Fruit fly (Drosophila melanogaster): ENCODE results near the gene CG15601.

Gene CG15601

DNA sequence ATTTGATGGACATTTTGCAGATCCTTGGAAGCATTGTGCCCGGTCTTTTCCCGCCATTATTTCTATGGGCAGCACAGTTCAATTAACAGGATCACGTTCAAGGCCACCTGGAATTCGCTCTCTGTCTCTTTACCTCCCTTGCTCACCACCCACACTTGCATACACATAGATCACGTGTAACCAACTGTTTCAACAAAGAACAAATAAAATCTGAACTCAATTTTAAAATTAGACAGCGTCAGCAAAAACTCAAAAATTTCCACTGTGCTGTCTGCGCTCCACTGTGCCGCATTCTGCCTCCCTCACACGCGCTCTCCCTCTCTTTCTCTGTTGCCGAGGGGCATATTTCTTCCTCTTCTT, 843 bp upstream of the CG15601 start (continued):
- TF ChIP-seq CG9932 (GFP tag; IDR thresholded peaks at IDR 0.05), result no peak
- TF ChIP-seq Doc2 (GFP tag; IDR thresholded peaks at IDR 0.05), result no peak
- no peak for TF ChIP-seq CG8944 (GFP tag; optimal IDR thresholded peaks at IDR 0.05)
- TF ChIP-seq CG12219 (GFP tag; optimal IDR thresholded peaks at IDR 0.05), result peak; percentile 2
- no peak for TF ChIP-seq Dip2 (GFP tag; IDR thresholded peaks at IDR 0.05)
- TF ChIP-seq CG4282 (GFP tag; optimal IDR thresholded peaks at IDR 0.05), result peak; percentile 31
- no peak for TF ChIP-seq pita (GFP tag; optimal IDR thresholded peaks at IDR 0.05)
- no peak for TF ChIP-seq CG11504 (tag; optimal IDR thresholded peaks at IDR 0.05)
- peak; percentile 19 for TF ChIP-seq bcd (GFP tag; optimal IDR thresholded peaks at IDR 0.05)
- TF ChIP-seq CG7786 (GFP tag; optimal IDR thresholded peaks at IDR 0.05), result no peak
- TF ChIP-seq Drgx (GFP tag; IDR thresholded peaks at IDR 0.05), result 0 out of 2 replicates have a peak, but pooled peaks have one; percentile 16
- TF ChIP-seq gsb (GFP tag; IDR thresholded peaks at IDR 0.05), result no peak
- TF ChIP-seq crol (GFP tag; IDR thresholded peaks at IDR 0.05), result peak; percentile 8; the same call in 1 of the 2 replicates
- TF ChIP-seq ems (GFP tag; optimal IDR thresholded peaks at IDR 0.05), result no peak
- TF ChIP-seq CG2199 (GFP tag; IDR thresholded peaks at IDR 0.05), result 0 out of 3 replicates have a peak, but pooled peaks have one; percentile 12
- TF ChIP-seq sug (tag; optimal IDR thresholded peaks at IDR 0.05), result no peak
- TF ChIP-seq CG15601 (tag; optimal IDR thresholded peaks at IDR 0.05), result peak; percentile 56
- peak; percentile 51; the same call in 1 of the 2 replicates for TF ChIP-seq slbo (GFP tag; IDR thresholded peaks at IDR 0.05)
- TF ChIP-seq CG1647 (GFP tag; optimal IDR thresholded peaks at IDR 0.05), result no peak
- TF ChIP-seq Stat92E (GFP tag; optimal IDR thresholded peaks at IDR 0.05), result no peak
- no peak for TF ChIP-seq inv (GFP tag; IDR thresholded peaks at IDR 0.05; ENCODE audit: partially characterized antibody)
- no peak for TF ChIP-seq sna (GFP tag; IDR thresholded peaks at IDR 0.05; ENCODE audit: partially characterized antibody)
- no peak for TF ChIP-seq bab2 (GFP tag; optimal IDR thresholded peaks at IDR 0.05)
- TF ChIP-seq CG3995 (GFP tag; optimal IDR thresholded peaks at IDR 0.05), result no peak
- TF ChIP-seq CG6689 (GFP tag; IDR thresholded peaks at IDR 0.05), result 0 out of 2 replicates have a peak, but pooled peaks have one; percentile 15
- TF ChIP-seq CG13123 (GFP tag; optimal IDR thresholded peaks at IDR 0.05), result no peak
- no peak for TF ChIP-seq CG7556 (GFP tag; optimal IDR thresholded peaks at IDR 0.05)
- no peak for TF ChIP-seq CG11560 (tag; IDR thresholded peaks at IDR 0.05)
- TF ChIP-seq amos (GFP tag; IDR thresholded peaks at IDR 0.05; ENCODE audit: partially characterized antibody), result no peak
- TF ChIP-seq CG34422 (GFP tag; IDR thresholded peaks at IDR 0.05), result peak; percentile 42; the same call in 1 of the 3 replicates
- peak; percentile 15 for TF ChIP-seq CG12071 (GFP tag; optimal IDR thresholded peaks at IDR 0.05)
- no peak for TF ChIP-seq salm (tag; optimal IDR thresholded peaks at IDR 0.05)
- no peak for TF ChIP-seq CG7745 (tag; optimal IDR thresholded peaks at IDR 0.05)
- TF ChIP-seq CG11085 (GFP tag; IDR thresholded peaks at IDR 0.05), result no peak
- TF ChIP-seq CG9609 (GFP tag; optimal IDR thresholded peaks at IDR 0.05), result peak; percentile 4
- TF ChIP-seq insv (GFP tag; optimal IDR thresholded peaks at IDR 0.05), result no peak
- TF ChIP-seq CG2712 (tag; optimal IDR thresholded peaks at IDR 0.05), result peak; percentile 1
- TF ChIP-seq CG3847 (GFP tag; IDR thresholded peaks at IDR 0.05), result 0 out of 2 replicates have a peak, but pooled peaks have one; percentile 6
- no peak for TF ChIP-seq da (GFP tag; optimal IDR thresholded peaks at IDR 0.05)
- no peak for TF ChIP-seq Atf6 (GFP tag; IDR thresholded peaks at IDR 0.05)
- TF ChIP-seq sens (GFP tag), result peak; percentile 68

DNA sequence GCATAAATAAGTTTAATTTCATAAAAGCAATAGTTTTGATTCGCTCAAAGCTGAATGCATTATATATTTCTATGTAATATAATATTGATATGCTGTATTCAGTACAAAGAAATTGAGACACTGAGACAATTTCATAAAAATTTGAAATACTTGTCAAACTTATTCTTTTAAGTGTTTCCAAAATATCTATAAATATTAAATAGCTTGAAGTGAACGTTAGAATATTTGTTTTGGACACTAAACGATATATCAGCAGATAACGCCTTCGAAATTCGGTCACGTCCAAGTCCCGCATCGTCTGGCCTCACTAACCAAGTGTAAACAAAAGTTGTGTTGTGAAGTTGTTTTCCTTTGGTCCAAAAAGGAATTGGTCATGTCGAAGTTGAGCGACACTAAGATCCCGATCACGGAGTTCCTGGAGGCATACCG, 318 bp downstream of the CG15601 start:
- TF ChIP-seq bab2 (GFP tag; optimal IDR thresholded peaks at IDR 0.05) (no peak), gfzf (GFP tag; optimal IDR thresholded peaks at IDR 0.05) (peak; percentile 61), pum (GFP tag; optimal IDR thresholded peaks at IDR 0.05) (no peak), CG8388 (GFP tag; optimal IDR thresholded peaks at IDR 0.05) (no peak), CG2116 (GFP tag; optimal IDR thresholded peaks at IDR 0.05) (peak; percentile 18), CG30020 (tag; optimal IDR thresholded peaks at IDR 0.05) (peak; percentile 20), Stat92E (GFP tag; optimal IDR thresholded peaks at IDR 0.05) (no peak), Trl (optimal IDR thresholded peaks at IDR 0.05) (no peak), Trl (GFP tag; optimal IDR thresholded peaks at IDR 0.05) (no peak), Dp (GFP tag; optimal IDR thresholded peaks at IDR 0.05) (peak; percentile 3), CG14710 (tag; optimal IDR thresholded peaks at IDR 0.05) (peak; percentile 72), chn (GFP tag; optimal IDR thresholded peaks at IDR 0.05) (no peak), BEAF-32 (GFP tag; optimal IDR thresholded peaks at IDR 0.05) (peak; percentile 72), Dad (GFP tag; optimal IDR thresholded peaks at IDR 0.05) (no peak), CG9727 (GFP tag; optimal IDR thresholded peaks at IDR 0.05) (peak; percentile 5)

All from whole organism, embryonic.